Fruit fly (Drosophila melanogaster): ENCODE measurements around the gene Trp1.

Gene Trp1

DNA sequence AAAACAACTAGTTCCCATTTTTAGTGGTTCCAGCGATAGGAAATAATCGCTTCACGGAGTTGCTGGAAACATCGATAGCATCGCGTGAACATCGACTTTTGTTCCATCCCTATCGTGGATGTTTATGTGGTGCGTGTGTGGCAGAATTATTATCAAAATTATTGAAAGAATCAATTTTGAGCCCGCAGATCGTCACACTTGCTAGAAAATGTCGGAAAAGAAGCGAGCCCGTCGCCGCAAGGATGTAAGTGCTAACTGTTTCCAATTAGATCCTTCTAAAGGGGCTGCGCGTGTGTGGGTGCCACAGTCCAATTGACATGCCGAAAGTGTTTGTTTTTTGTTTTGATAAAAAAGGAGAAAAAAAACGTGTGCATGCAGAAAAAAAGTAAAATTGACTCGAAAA is at the start of gene Trp1:
Gene Trp1 (plus strand): TSS at position 89 of the 403 bp plus-strand sequence.
- TF ChIP-seq CG17801 (GFP tag; optimal IDR thresholded peaks at IDR 0.05; ENCODE audit: partially characterized antibody): peak; percentile 47

dm6 chr2L:9960758-9961157 is 48.4 kb upstream of the Trp1 start:
- TF ChIP-seq CG17801 (GFP tag; optimal IDR thresholded peaks at IDR 0.05; ENCODE audit: partially characterized antibody): no peak

dm6 chr2L:9963603-9964042 is 45.6 kb upstream of the Trp1 start, which contains the start of gene CG5850:
Gene CG5850, minus strand, starts transcription at chr2L:9963949.
- TF ChIP-seq CG17801 (GFP tag; optimal IDR thresholded peaks at IDR 0.05; ENCODE audit: partially characterized antibody): peak; percentile 18

DNA sequence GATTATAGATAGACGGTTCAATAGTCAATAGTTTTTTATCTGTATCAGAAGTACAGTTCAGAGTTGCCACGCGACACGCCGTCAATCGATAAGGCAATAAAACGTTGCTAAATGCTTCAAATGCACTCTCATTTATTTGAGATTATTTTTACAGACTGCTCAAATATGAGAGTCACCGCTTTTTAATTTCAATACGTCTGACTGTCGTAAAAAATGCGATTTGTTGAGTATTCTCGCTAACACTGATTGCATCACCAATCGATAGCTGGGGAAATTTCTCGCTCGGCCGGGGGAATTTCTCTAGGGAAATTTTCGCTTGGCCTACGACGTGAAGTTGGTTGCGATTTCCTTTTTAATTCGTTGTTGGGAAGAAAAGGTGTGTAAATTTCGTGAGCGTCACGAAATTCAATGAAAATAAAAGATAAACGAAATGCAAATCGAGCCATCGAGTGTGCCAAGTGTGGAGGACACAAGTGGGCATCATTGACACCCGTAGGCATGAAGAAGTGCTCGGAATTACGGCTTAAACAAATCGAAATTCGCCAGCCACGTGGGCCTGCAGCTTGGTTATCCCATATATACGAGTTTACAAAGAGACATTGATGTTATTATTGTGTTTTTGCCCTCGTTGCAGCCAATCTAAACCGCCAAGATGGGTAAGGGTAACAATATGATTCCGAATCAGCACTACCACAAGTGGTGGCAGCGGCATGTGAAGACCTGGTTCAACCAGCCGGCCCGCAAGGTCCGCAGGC is 42.0 kb upstream of the Trp1 start, which contains the start of the genes Dref and RpL13:
Gene Dref (minus strand): TSS at position 247 of the 755 bp plus-strand sequence.
Gene RpL13 (plus strand): TSS at position 331 of the 755 bp plus-strand sequence.
- TF ChIP-seq CG17801 (GFP tag; optimal IDR thresholded peaks at IDR 0.05; ENCODE audit: partially characterized antibody): peak; percentile 93

dm6 chr2L:9968201-9968727 is 40.9 kb upstream of the Trp1 start:
- no peak for TF ChIP-seq CG17801 (GFP tag; optimal IDR thresholded peaks at IDR 0.05; ENCODE audit: partially characterized antibody)

dm6 chr2L:9972624-9973023 is 36.6 kb upstream of the Trp1 start:
- TF ChIP-seq CG17801 (GFP tag; optimal IDR thresholded peaks at IDR 0.05; ENCODE audit: partially characterized antibody): no peak

DNA sequence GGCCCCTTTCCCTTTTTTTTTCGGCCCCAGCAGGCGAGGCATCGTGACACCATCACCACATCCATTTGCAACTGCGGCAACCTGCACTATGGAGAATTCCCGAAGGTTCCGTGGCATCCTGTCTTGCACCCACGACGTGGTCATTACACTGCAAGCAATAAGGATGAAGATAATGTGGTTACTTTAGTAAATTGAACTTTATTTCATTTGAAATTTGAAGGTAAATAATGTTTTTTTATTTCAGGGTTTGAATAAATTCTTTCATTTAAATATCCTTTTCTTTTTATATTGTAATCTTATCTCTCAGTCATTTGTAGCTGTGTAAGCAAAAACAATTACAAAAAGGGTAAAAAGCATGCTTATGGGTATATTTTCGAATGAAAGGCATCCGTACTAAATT is 27.4 kb upstream of the Trp1 start:
- no peak for TF ChIP-seq CG17801 (GFP tag; optimal IDR thresholded peaks at IDR 0.05; ENCODE audit: partially characterized antibody)

- TF ChIP-seq CG17801 (GFP tag; optimal IDR thresholded peaks at IDR 0.05; ENCODE audit: partially characterized antibody): no peak
Observed at dm6 chr2L:9982516-9982915, 26.7 kb upstream of the Trp1 start.

- TF ChIP-seq CG17801 (GFP tag; optimal IDR thresholded peaks at IDR 0.05; ENCODE audit: partially characterized antibody): no peak
Observed at dm6 chr2L:9984078-9984772, 25.0 kb upstream of the Trp1 start, which contains the start of gene bib. Gene bib, plus strand, starts transcription at chr2L:9984645.

dm6 chr2L:9986402-9987350 is 22.5 kb upstream of the Trp1 start:
- peak; percentile 80 for TF ChIP-seq CG17801 (GFP tag; optimal IDR thresholded peaks at IDR 0.05; ENCODE audit: partially characterized antibody)

dm6 chr2L:9988201-9988990 is 20.8 kb upstream of the Trp1 start:
- no peak for TF ChIP-seq CG17801 (GFP tag; optimal IDR thresholded peaks at IDR 0.05; ENCODE audit: partially characterized antibody)

dm6 chr2L:9989275-9989674 is 19.9 kb upstream of the Trp1 start:
- no peak for TF ChIP-seq CG17801 (GFP tag; optimal IDR thresholded peaks at IDR 0.05; ENCODE audit: partially characterized antibody)

dm6 chr2L:9989846-9990506 is 19.2 kb upstream of the Trp1 start:
- no peak for TF ChIP-seq CG17801 (GFP tag; optimal IDR thresholded peaks at IDR 0.05; ENCODE audit: partially characterized antibody)
